Worm (Caenorhabditis elegans) whole organism, L4 larva: ENCODE results near the gene enpp-1.

Experiments used
- F26F4.8 ChIP-seq: fragments of 200-800 bp; sonication (Bioruptor generic); conservative IDR thresholded peaks from 2 replicates; pipeline ENCODE4 v1.3.6; 2022; ENCODE audit warnings: missing genetic modification characterization, missing compliant biosample characterization
- ZK546.5 ChIP-seq, 2 experiments: sonication (generic microtip); optimal IDR thresholded peaks; 2 replicates each; lab custom pipeline; 2017; ENCODE audit warnings: missing biosample characterization in 2 of 2, missing genetic modification characterization in 2 of 2
- ama-1 ChIP-seq: fragments of 150-350 bp; optimal IDR thresholded peaks from 2 replicates; lab custom pipeline; 2014; ENCODE audit warnings: inconsistent platforms, mixed read lengths
- ceh-32 ChIP-seq: sonication (generic microtip); optimal IDR thresholded peaks from 2 replicates; lab custom pipeline; 2016; ENCODE audit warnings: mild to moderate bottlenecking, missing genetic modification characterization, missing compliant biosample characterization; ENCODE audit not compliant: poor library complexity
- ceh-44 ChIP-seq: fragments of 200-800 bp; sonication (Bioruptor generic); IDR thresholded peaks from 2 replicates; pipeline ENCODE4 v1.3.6; 2022; ENCODE audit warnings: missing genetic modification reagents, missing genetic modification characterization, missing compliant biosample characterization
- ceh-62 ChIP-seq: sonication (generic microtip); optimal IDR thresholded peaks from 2 replicates; lab custom pipeline; 2017; ENCODE audit warnings: missing biosample characterization, missing genetic modification characterization
- ces-1 ChIP-seq: fragments of 150-350 bp; sonication (generic microtip); optimal IDR thresholded peaks from 4 replicates; lab custom pipeline; 2014; ENCODE audit warnings: missing biosample characterization, missing genetic modification reagents, missing genetic modification characterization
- fkh-10 ChIP-seq: fragments of 150-350 bp; optimal IDR thresholded peaks from 2 replicates; lab custom pipeline; 2014; ENCODE audit warnings: missing biosample characterization, missing genetic modification reagents, missing genetic modification characterization
- lin-38 ChIP-seq: fragments of 200-800 bp; sonication (Bioruptor generic); IDR thresholded peaks from 2 replicates; pipeline ENCODE4 v1.3.6; 2022; ENCODE audit warnings: missing genetic modification reagents, missing genetic modification characterization, missing compliant biosample characterization
- nhr-76 ChIP-seq: fragments of 150-350 bp; optimal IDR thresholded peaks from 2 replicates; lab custom pipeline; 2014; ENCODE audit warnings: missing biosample characterization, missing genetic modification characterization
- rbr-2 ChIP-seq: sonication (generic microtip); optimal IDR thresholded peaks from 2 replicates; lab custom pipeline; 2016; ENCODE audit warnings: missing genotype, missing genetic modification characterization, missing compliant biosample characterization
- zfp-3 ChIP-seq: fragments of 200-800 bp; sonication (Bioruptor generic); conservative IDR thresholded peaks from 2 replicates; pipeline ENCODE4 v1.3.6; 2022; ENCODE audit warnings: missing genetic modification reagents, missing genetic modification characterization, missing compliant biosample characterization
- ztf-11 ChIP-seq: fragments of 150-350 bp; optimal IDR thresholded peaks from 2 replicates; lab custom pipeline; 2014; ENCODE audit warnings: missing biosample characterization, missing genetic modification characterization

- TF ChIP-seq ces-1 (GFP tag; lab: Kevin White, UChicago) (no peak), lin-38 (GFP tag; lab: Robert Waterston, UW) (no peak), ZK546.5 (tag; optimal IDR thresholded peaks at IDR 0.05; lab: Kevin White, UChicago) (no peak), rbr-2 (tag; lab: Kevin White, UChicago) (no peak), ama-1 (lab: Kevin White, UChicago) (no peak), ceh-32 (tag; lab: Kevin White, UChicago) (no peak), nhr-76 (tag; lab: Kevin White, UChicago) (no peak), zfp-3 (GFP tag; lab: Robert Waterston, UW) (no peak), fkh-10 (GFP tag; lab: Kevin White, UChicago) (no peak), ceh-44 (GFP tag; lab: Robert Waterston, UW) (no peak), F26F4.8 (no peak), ceh-62 (tag; lab: Kevin White, UChicago) (no peak), ztf-11 (tag; lab: Kevin White, UChicago) (no peak)
Measured at ce11 chrV:12121274-12121673, 10.0 kb upstream of the enpp-1 start, which contains the start of gene C13C4.6.
